Worm (Caenorhabditis elegans): ENCODE measurements around the gene gpla-1.

gpla-1 gene

DNA sequence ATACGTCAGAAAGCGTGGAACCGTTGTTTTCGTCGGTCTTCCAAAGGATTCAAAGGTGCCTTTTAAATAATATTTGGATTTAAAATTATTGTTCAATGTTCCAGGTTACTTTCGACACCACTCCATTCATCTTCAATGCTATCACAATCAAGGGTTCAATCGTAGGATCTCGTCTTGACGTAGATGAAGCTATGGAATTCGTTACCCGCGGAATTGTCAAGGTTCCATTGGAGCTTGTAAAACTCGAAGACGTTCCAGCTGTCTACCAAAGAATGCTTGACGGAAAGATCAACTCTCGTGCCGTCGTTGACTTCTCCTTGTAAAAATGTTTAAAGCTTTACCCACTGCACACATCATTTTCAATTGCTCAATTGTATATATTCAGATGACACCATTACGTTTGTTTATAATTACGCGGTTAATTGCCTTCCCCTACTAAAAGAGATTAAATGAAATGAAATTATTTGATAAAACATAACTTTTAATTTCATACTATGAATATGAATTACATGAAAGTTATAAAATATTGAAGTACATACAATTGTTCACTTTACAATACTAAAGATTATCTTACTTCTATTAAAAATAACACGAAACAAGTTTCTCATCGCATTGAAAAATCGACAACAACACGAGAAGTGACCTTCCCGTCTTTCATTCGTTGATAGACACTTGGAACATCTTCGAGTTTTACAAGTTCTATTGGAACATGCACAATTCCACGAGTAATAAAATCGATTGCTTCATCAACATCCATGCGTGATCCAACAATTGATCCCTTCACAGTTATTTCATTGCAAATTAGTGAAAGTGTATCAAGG lies 48.3 kb downstream of the gpla-1 start:
- TF ChIP-seq blmp-1 (tag; optimal IDR thresholded peaks at IDR 0.05) = no peak
- no peak for TF ChIP-seq hlh-1 (tag; optimal IDR thresholded peaks at IDR 0.05)
- TF ChIP-seq tbx-8 (GFP tag; optimal IDR thresholded peaks at IDR 0.05) = no peak
- no peak for TF ChIP-seq mab-5 (tag; optimal IDR thresholded peaks at IDR 0.05)
- TF ChIP-seq lsy-2 (tag; optimal IDR thresholded peaks at IDR 0.05) = no peak
- TF ChIP-seq flh-1 (GFP tag; optimal IDR thresholded peaks at IDR 0.05) = no peak
- no peak for TF ChIP-seq elt-1 (tag; optimal IDR thresholded peaks at IDR 0.05; ENCODE audit: borderline replicate concordance, insufficient read depth)
- TF ChIP-seq elt-3 (tag; optimal IDR thresholded peaks at IDR 0.05) = no peak
- TF ChIP-seq sem-2 (GFP tag; optimal IDR thresholded peaks at IDR 0.05) = no peak
- TF ChIP-seq pha-4 (tag; optimal IDR thresholded peaks at IDR 0.05) = no peak
- TF ChIP-seq nhr-2 (tag; optimal IDR thresholded peaks at IDR 0.05) = no peak
- TF ChIP-seq nhr-76 (tag; optimal IDR thresholded peaks at IDR 0.05) = no peak

DNA sequence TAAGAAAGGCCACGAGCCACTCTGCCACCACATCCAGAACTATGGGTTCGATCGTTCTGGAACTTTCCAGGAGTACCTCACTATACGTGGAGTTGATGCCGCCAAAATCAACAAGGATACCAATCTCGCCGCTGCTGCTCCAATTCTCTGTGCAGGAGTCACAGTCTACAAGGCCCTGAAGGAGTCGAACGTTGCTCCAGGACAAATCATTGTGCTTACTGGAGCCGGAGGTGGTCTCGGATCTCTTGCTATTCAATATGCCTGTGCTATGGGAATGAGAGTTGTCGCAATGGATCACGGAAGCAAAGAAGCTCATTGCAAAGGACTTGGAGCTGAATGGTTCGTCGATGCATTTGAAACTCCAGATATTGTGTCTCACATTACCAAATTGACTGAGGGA lies 49.0 kb downstream of the gpla-1 start:
- TF ChIP-seq ceh-39 (tag; optimal IDR thresholded peaks at IDR 0.05) (no peak), nhr-76 (tag; optimal IDR thresholded peaks at IDR 0.05) (no peak), nhr-12 (tag; optimal IDR thresholded peaks at IDR 0.05) (no peak), mep-1 (tag; optimal IDR thresholded peaks at IDR 0.05) (no peak), mls-2 (tag; optimal IDR thresholded peaks at IDR 0.05) (no peak), hlh-1 (tag; optimal IDR thresholded peaks at IDR 0.05) (no peak), lin-32 (GFP tag; optimal IDR thresholded peaks at IDR 0.05) (no peak), flh-1 (GFP tag; optimal IDR thresholded peaks at IDR 0.05) (no peak), zip-8 (tag; optimal IDR thresholded peaks at IDR 0.05) (no peak), elt-3 (tag; optimal IDR thresholded peaks at IDR 0.05) (no peak), cnd-1 (tag; optimal IDR thresholded peaks at IDR 0.05) (no peak), sem-2 (GFP tag; optimal IDR thresholded peaks at IDR 0.05) (no peak), ceh-83 (GFP tag; optimal IDR thresholded peaks at IDR 0.05) (no peak), snpc-4 (tag; optimal IDR thresholded peaks at IDR 0.05) (no peak), drap-1 (GFP tag; optimal IDR thresholded peaks at IDR 0.05) (no peak), elt-1 (tag; optimal IDR thresholded peaks at IDR 0.05; ENCODE audit: borderline replicate concordance, insufficient read depth) (no peak), nhr-237 (tag; optimal IDR thresholded peaks at IDR 0.05) (no peak)

DNA sequence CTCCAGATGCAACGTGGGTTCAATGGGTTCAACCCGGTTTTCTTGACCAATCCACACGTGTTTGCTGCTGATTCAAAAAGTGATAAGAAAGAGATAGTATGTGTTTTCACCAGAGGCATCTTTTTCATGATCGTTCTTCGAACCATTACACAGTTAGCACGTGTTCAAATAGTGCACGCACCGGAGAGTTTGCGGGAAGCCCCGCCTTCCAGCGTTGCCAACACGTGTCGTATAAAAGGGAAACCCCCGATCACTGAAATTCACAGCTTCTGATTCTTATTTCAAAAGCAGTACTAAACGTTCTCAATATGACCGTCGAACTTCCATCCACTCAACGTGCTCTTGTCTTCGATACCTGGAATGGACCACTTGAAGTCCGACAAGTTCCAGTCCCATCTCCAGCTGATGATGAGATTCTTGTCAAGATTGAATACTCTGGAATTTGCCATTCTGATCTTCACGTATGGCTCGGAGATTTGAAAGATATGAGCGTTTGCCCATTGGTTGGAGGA lies 49.6 kb downstream of the gpla-1 start, which contains the start of gene adh-1:
Gene adh-1, plus strand, starts transcription at position 261 of the 512 bp plus-strand sequence.
- TF ChIP-seq ces-1 (GFP tag; optimal IDR thresholded peaks at IDR 0.05) = no peak
- TF ChIP-seq cnd-1 (tag; optimal IDR thresholded peaks at IDR 0.05) = no peak
- TF ChIP-seq sem-2 (GFP tag; optimal IDR thresholded peaks at IDR 0.05) = no peak
- no peak for TF ChIP-seq mep-1 (tag; optimal IDR thresholded peaks at IDR 0.05)
- TF ChIP-seq unc-62 (GFP tag; optimal IDR thresholded peaks at IDR 0.05) = no peak
- TF ChIP-seq pha-4 (tag; optimal IDR thresholded peaks at IDR 0.05) = no peak
- TF ChIP-seq sptf-1 (tag; optimal IDR thresholded peaks at IDR 0.05) = no peak
- no peak for TF ChIP-seq snpc-4 (tag; optimal IDR thresholded peaks at IDR 0.05)
- TF ChIP-seq nhr-12 (tag; optimal IDR thresholded peaks at IDR 0.05) = no peak
- no peak for TF ChIP-seq bed-3 (GFP tag; optimal IDR thresholded peaks at IDR 0.05)
- TF ChIP-seq nhr-237 (tag; optimal IDR thresholded peaks at IDR 0.05) = no peak
- TF ChIP-seq ztf-11 (tag; optimal IDR thresholded peaks at IDR 0.05) = no peak
- no peak for TF ChIP-seq zip-8 (tag; optimal IDR thresholded peaks at IDR 0.05)
